Fruit fly (Drosophila melanogaster) whole organism, embryonic: Measurements from ENCODE around the gene CG14227.
A peak's percentile ranks its signal among the peaks of the same experiment; 100 is the strongest.

Experiments
- Adf1 ChIP-seq: fragments of 200-800 bp; sonication (Bioruptor generic); IDR thresholded peaks from 2 replicates; pipeline ENCODE4 v1.3.6; 2022; ENCODE audit warnings: missing biosample characterization, missing genetic modification characterization
- BEAF-32 ChIP-seq: fragments of 200-800 bp; sonication (Bioruptor generic); optimal IDR thresholded peaks from 3 replicates; lab custom pipeline; 2017; ENCODE audit warnings: missing biosample characterization, missing genetic modification characterization, mild to moderate bottlenecking, moderate library complexity, missing genetic modification reagents
- CG10274 ChIP-seq: fragments of 200-800 bp; sonication (Bioruptor generic); optimal IDR thresholded peaks from 3 replicates; lab custom pipeline; 2017; ENCODE audit warnings: missing biosample characterization, mild to moderate bottlenecking, missing genetic modification characterization
- CG11085 ChIP-seq: fragments of 200-800 bp; sonication (Bioruptor generic); IDR thresholded peaks from 2 replicates; pipeline ENCODE4 v1.3.6; 2022; ENCODE audit warnings: missing biosample characterization, missing genetic modification characterization
- CG12769 ChIP-seq: fragments of 200-800 bp; sonication (Bioruptor generic); optimal IDR thresholded peaks from 2 replicates; lab custom pipeline; 2019; ENCODE audit warnings: missing biosample characterization, mild to moderate bottlenecking, missing genetic modification characterization, moderate library complexity
- CG13287 ChIP-seq: fragments of 200-800 bp; sonication (Bioruptor generic); IDR thresholded peaks from 2 replicates; pipeline ENCODE4 v1.3.6; 2022; ENCODE audit warnings: missing biosample characterization, missing genetic modification characterization; ENCODE audit not compliant: partially characterized antibody
- CG13894 ChIP-seq: fragments of 200-800 bp; sonication (Bioruptor generic); optimal IDR thresholded peaks from 3 replicates; lab custom pipeline; 2018; ENCODE audit warnings: missing biosample characterization, mild to moderate bottlenecking, missing genetic modification characterization, moderate library complexity
- CG18599 ChIP-seq: fragments of 200-800 bp; sonication (Bioruptor generic); optimal IDR thresholded peaks from 3 replicates; lab custom pipeline; 2017; ENCODE audit warnings: missing biosample characterization, missing genetic modification characterization, mild to moderate bottlenecking, moderate library complexity, missing genetic modification reagents
- CG2199 ChIP-seq: fragments of 200-800 bp; sonication (Bioruptor generic); IDR thresholded peaks from 3 replicates; pipeline ENCODE4 v1.3.6; 2022; ENCODE audit warnings: missing biosample characterization, missing genetic modification characterization
- CG30403 ChIP-seq: fragments of 200-800 bp; sonication (Bioruptor generic); optimal IDR thresholded peaks from 3 replicates; lab custom pipeline; 2016; ENCODE audit warnings: missing biosample characterization, missing genetic modification characterization
- CG31224 ChIP-seq: fragments of 200-800 bp; sonication (Bioruptor generic); IDR thresholded peaks from 2 replicates; pipeline ENCODE4 v1.3.6; 2022; ENCODE audit warnings: missing biosample characterization, missing genetic modification characterization
- CG3163 ChIP-seq: fragments of 200-800 bp; sonication (Bioruptor generic); optimal IDR thresholded peaks from 3 replicates; lab custom pipeline; 2016; ENCODE audit warnings: missing biosample characterization, missing genetic modification characterization
- CG32532 ChIP-seq: fragments of 200-800 bp; sonication (Bioruptor generic); IDR thresholded peaks from 2 replicates; pipeline ENCODE4 v1.3.6; 2022; ENCODE audit warnings: missing biosample characterization, missing genetic modification characterization
- CG3281 ChIP-seq: fragments of 200-800 bp; sonication (Bioruptor generic); optimal IDR thresholded peaks from 3 replicates; lab custom pipeline; 2017; ENCODE audit warnings: missing biosample characterization, mild to moderate bottlenecking, missing genetic modification characterization
- CG43689 ChIP-seq: fragments of 200-800 bp; sonication (Bioruptor generic); IDR thresholded peaks from 2 replicates; pipeline ENCODE4 v1.3.6; 2022; ENCODE audit warnings: missing biosample characterization, missing genetic modification characterization
- CG4404 ChIP-seq: fragments of 200-800 bp; sonication (Bioruptor generic); IDR thresholded peaks from 2 replicates; pipeline ENCODE4 v1.3.6; 2022; ENCODE audit warnings: missing biosample characterization, missing genetic modification characterization
- CG4617 ChIP-seq: fragments of 200-800 bp; sonication (Bioruptor generic); optimal IDR thresholded peaks from 3 replicates; lab custom pipeline; 2016; ENCODE audit warnings: missing biosample characterization, missing genetic modification characterization, borderline replicate concordance
- CG6791 ChIP-seq: fragments of 200-800 bp; sonication (Bioruptor generic); IDR thresholded peaks from 3 replicates; pipeline ENCODE4 v1.3.6; 2022; ENCODE audit warnings: missing biosample characterization, missing genetic modification characterization; ENCODE audit not compliant: partially characterized antibody
- CG7839 ChIP-seq: fragments of 200-800 bp; sonication (Bioruptor generic); optimal IDR thresholded peaks from 3 replicates; lab custom pipeline; 2018; ENCODE audit warnings: missing biosample characterization, mild to moderate bottlenecking, missing genetic modification characterization, moderate library complexity
- CG8281 ChIP-seq: fragments of 200-800 bp; sonication (Bioruptor generic); optimal IDR thresholded peaks from 2 replicates; lab custom pipeline; 2018; ENCODE audit warnings: missing biosample characterization, mild to moderate bottlenecking, missing genetic modification characterization, moderate library complexity
- CG9609 ChIP-seq: fragments of 200-800 bp; sonication (Bioruptor generic); optimal IDR thresholded peaks from 3 replicates; lab custom pipeline; 2016; ENCODE audit warnings: missing biosample characterization, missing genetic modification characterization
- Dbx ChIP-seq: fragments of 200-800 bp; sonication (Bioruptor generic); IDR thresholded peaks from 3 replicates; pipeline ENCODE4 v1.3.6; 2022; ENCODE audit warnings: missing biosample characterization, missing genetic modification characterization
- Dip3 ChIP-seq: fragments of 200-800 bp; sonication (Bioruptor generic); optimal IDR thresholded peaks from 3 replicates; lab custom pipeline; 2016; ENCODE audit warnings: missing biosample characterization, missing genetic modification characterization
- Fer3 ChIP-seq: fragments of 200-800 bp; sonication (Bioruptor generic); optimal IDR thresholded peaks from 2 replicates; lab custom pipeline; 2018; ENCODE audit warnings: missing biosample characterization, mild to moderate bottlenecking, missing genetic modification characterization, moderate library complexity
- Gsc ChIP-seq: fragments of 200-800 bp; sonication (Bioruptor generic); IDR thresholded peaks from 2 replicates; pipeline ENCODE4 v1.3.6; 2022; ENCODE audit warnings: missing biosample characterization, missing genetic modification characterization
- HHEX ChIP-seq: fragments of 200-800 bp; sonication (Bioruptor generic); optimal IDR thresholded peaks from 3 replicates; lab custom pipeline; 2017; ENCODE audit warnings: missing biosample characterization, mild to moderate bottlenecking, missing genetic modification characterization, missing genetic modification reagents
- Lhr ChIP-seq: fragments of 200-800 bp; sonication (Bioruptor generic); optimal IDR thresholded peaks from 3 replicates; lab custom pipeline; 2017; ENCODE audit warnings: mild to moderate bottlenecking, missing biosample characterization, missing genetic modification reagents, missing genetic modification characterization
- Lim3 ChIP-seq: fragments of 200-800 bp; sonication (Bioruptor generic); IDR thresholded peaks from 2 replicates; pipeline ENCODE4 v1.3.6; 2022; ENCODE audit warnings: missing biosample characterization, missing genetic modification characterization
- Neu2 ChIP-seq: fragments of 200-800 bp; sonication (Bioruptor generic); optimal IDR thresholded peaks from 3 replicates; lab custom pipeline; 2016; ENCODE audit warnings: missing biosample characterization, missing genetic modification characterization, borderline replicate concordance
- Nf-YB ChIP-seq: fragments of 200-800 bp; sonication (Bioruptor generic); optimal IDR thresholded peaks from 3 replicates; lab custom pipeline; 2019; ENCODE audit warnings: missing biosample characterization, mild to moderate bottlenecking, missing genetic modification characterization, moderate library complexity
- Nf-YC ChIP-seq: fragments of 200-800 bp; optimal IDR thresholded peaks from 3 replicates; lab custom pipeline; 2019; ENCODE audit warnings: missing biosample characterization, mild to moderate bottlenecking, missing genetic modification characterization, moderate library complexity
- Oli ChIP-seq: fragments of 200-800 bp; sonication (Bioruptor generic); optimal IDR thresholded peaks from 2 replicates; lab custom pipeline; 2018; ENCODE audit warnings: missing biosample characterization, mild to moderate bottlenecking, missing genetic modification characterization, moderate library complexity
- Stat92E ChIP-seq, 3 experiments: fragments of >200 bp in 2 of 3; fragments of 200-800 bp in 1 of 3; sonication (Bioruptor generic) in 1 of 3; optimal IDR thresholded peaks; 2 replicates each; lab custom pipeline; 2017 to 2019; ENCODE audit warnings: missing biosample characterization in 3 of 3, missing genetic modification characterization in 3 of 3, mild to moderate bottlenecking in 1 of 3, moderate library complexity in 1 of 3
- aop ChIP-seq: fragments of 200-800 bp; sonication (Bioruptor generic); IDR thresholded peaks from 2 replicates; pipeline ENCODE4 v1.3.6; 2022; ENCODE audit warnings: missing biosample characterization, missing genetic modification characterization
- bbx ChIP-seq: fragments of 200-800 bp; sonication (Bioruptor generic); IDR thresholded peaks from 2 replicates; pipeline ENCODE4 v1.3.6; 2022; ENCODE audit warnings: missing biosample characterization, missing genetic modification characterization; ENCODE audit not compliant: partially characterized antibody
- danr ChIP-seq: fragments of 200-800 bp; sonication (Bioruptor generic); IDR thresholded peaks from 2 replicates; pipeline ENCODE4 v1.3.6; 2022; ENCODE audit warnings: missing biosample characterization, missing genetic modification characterization
- dysf ChIP-seq: fragments of 200-800 bp; sonication (Bioruptor generic); IDR thresholded peaks from 3 replicates; pipeline ENCODE4 v1.3.6; 2022; ENCODE audit warnings: missing biosample characterization, missing genetic modification characterization
- hkb ChIP-seq, 2 experiments: fragments of 200-800 bp in 1 of 2; fragments of >200 bp in 1 of 2; sonication (Bioruptor generic) in 1 of 2; IDR thresholded peaks in 1 of 2; optimal IDR thresholded peaks in 1 of 2; 2 replicates each; pipeline versions ENCODE4 v1.3.6 to Lab custom; 2017 to 2022; ENCODE audit warnings: missing biosample characterization in 1 of 2, missing genetic modification characterization in 1 of 2
- kni ChIP-seq: fragments of 200-800 bp; sonication (Bioruptor generic); optimal IDR thresholded peaks from 3 replicates; lab custom pipeline; 2017; ENCODE audit warnings: mild to moderate bottlenecking, missing biosample characterization, missing genetic modification reagents, missing genetic modification characterization
- lbe ChIP-seq: fragments of 200-800 bp; sonication (Bioruptor generic); optimal IDR thresholded peaks from 2 replicates; lab custom pipeline; 2016; ENCODE audit warnings: missing biosample characterization, mild to moderate bottlenecking, missing genetic modification characterization
- odd ChIP-seq: fragments of 200-800 bp; sonication (Bioruptor generic); optimal IDR thresholded peaks from 2 replicates; lab custom pipeline; 2017; ENCODE audit warnings: missing biosample characterization, mild to moderate bottlenecking, missing genetic modification characterization
- pfk ChIP-seq: fragments of 200-800 bp; sonication (Bioruptor generic); optimal IDR thresholded peaks from 2 replicates; lab custom pipeline; 2018; ENCODE audit warnings: missing biosample characterization, mild to moderate bottlenecking, missing genetic modification characterization, moderate library complexity
- tll ChIP-seq, 2 experiments: fragments of 200-800 bp in 1 of 2; fragments of >200 bp in 1 of 2; sonication (Bioruptor generic) in 1 of 2; optimal IDR thresholded peaks; 2 replicates each; lab custom pipeline; 2017 to 2019; ENCODE audit warnings: missing biosample characterization in 2 of 2, missing genetic modification characterization in 2 of 2, mild to moderate bottlenecking in 1 of 2, moderate library complexity in 1 of 2
- ttk ChIP-seq: fragments of 200-800 bp; sonication (Bioruptor generic); IDR thresholded peaks from 2 replicates; pipeline ENCODE4 v2.1.2; 2022; ENCODE audit warnings: missing biosample characterization, missing genetic modification characterization
- vvl ChIP-seq: fragments of 200-800 bp; sonication (Bioruptor generic); IDR thresholded peaks from 2 replicates; pipeline ENCODE4 v1.3.6; 2022; ENCODE audit warnings: missing biosample characterization, missing genetic modification characterization
- wek ChIP-seq: fragments of 200-800 bp; sonication (Bioruptor generic); optimal IDR thresholded peaks from 3 replicates; lab custom pipeline; 2018; ENCODE audit warnings: missing biosample characterization, mild to moderate bottlenecking, missing genetic modification characterization, moderate library complexity
- zfh2 ChIP-seq: fragments of 200-800 bp; sonication (Bioruptor generic); optimal IDR thresholded peaks from 2 replicates; lab custom pipeline; 2016; ENCODE audit warnings: missing biosample characterization, missing genetic modification characterization

CG14227 gene

DNA sequence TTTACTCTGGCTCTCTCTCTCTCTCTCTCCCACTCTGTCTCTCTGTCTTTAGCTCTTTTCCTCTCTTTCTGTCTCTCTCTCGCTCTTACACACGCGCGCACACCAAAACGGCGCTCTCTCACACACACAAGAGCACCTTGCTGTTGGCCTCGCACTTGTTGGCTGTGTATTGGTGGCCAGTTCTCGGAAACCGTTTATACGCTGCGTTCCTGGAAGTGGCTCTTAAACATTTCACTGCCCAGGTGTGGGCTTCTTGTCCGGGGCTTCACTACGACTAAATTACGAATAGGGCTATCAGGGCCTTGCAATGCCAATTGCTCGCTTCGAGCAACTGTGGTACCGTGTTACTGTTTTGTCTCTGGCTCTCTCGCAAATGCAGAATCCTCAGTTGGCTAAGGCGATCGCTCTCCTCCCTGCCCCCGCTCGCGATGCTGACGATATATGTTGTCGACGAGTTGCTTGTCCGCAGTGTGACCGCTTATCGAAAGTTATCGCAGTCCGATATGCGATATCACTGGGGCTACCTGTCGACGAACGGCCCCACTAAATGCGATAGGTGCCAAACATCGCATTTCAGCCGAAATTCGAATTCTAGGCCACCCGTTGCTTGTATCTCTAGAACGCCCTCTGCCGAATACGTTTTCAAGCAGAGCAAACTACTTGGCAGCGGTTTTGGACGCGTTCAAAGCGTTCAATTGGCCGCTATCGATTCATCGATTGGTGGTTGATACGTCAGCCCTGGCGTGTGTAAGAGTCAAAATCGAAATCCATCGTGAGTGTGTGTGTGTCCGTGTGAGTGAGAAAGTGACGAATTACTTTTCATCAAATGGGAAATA lies 5.5 kb downstream of the CG14227 start, which contains the start of the genes dome and Ubqn (continued):
- TF ChIP-seq vvl (GFP tag; lab: Robert Waterston, UW): no peak; the same call in 1 of the 2 replicates
- TF ChIP-seq CG12769 (tag; lab: Kevin White, UChicago): peak; percentile 37
- no peak for TF ChIP-seq CG11085
- peak; percentile 36 for TF ChIP-seq Dip3
- TF ChIP-seq hkb (optimal IDR thresholded peaks at IDR 0.05; lab: Kevin White, UChicago): peak; percentile 63
- 0 out of 2 replicates have a peak, but pooled peaks have one; percentile 22 for TF ChIP-seq hkb (GFP tag; IDR thresholded peaks at IDR 0.05; lab: Robert Waterston, UW)
- TF ChIP-seq CG6791 (GFP tag; lab: Robert Waterston, UW): peak; percentile 85
- peak; percentile 20 for TF ChIP-seq lbe
- peak; percentile 82 for TF ChIP-seq bbx (GFP tag; lab: Robert Waterston, UW)
- TF ChIP-seq Dbx (GFP tag; lab: Robert Waterston, UW): peak; percentile 32; the same call in 1 of the 3 replicates
- TF ChIP-seq Neu2 (GFP tag; lab: Kevin White, UChicago): peak; percentile 82
- TF ChIP-seq CG3163 (GFP tag; lab: Kevin White, UChicago): peak; percentile 60
- TF ChIP-seq Adf1 (GFP tag; lab: Robert Waterston, UW): peak; percentile 28; the same call in 1 of the 2 replicates
- TF ChIP-seq CG7839: no peak
- no peak for TF ChIP-seq CG3281 (GFP tag; lab: Kevin White, UChicago)
- no peak for TF ChIP-seq HHEX (GFP tag; lab: Kevin White, UChicago)
- TF ChIP-seq Fer3: no peak
- TF ChIP-seq Nf-YC (tag; lab: Kevin White, UChicago): peak; percentile 53
- TF ChIP-seq Stat92E (GFP tag; optimal IDR thresholded peaks at IDR 0.05; lab: Kevin White, UChicago): peak in 2 of 3 experiments; percentile 41 to 100
- TF ChIP-seq pfk: no peak
- peak; percentile 27 for TF ChIP-seq zfh2 (GFP tag; lab: Kevin White, UChicago)
- TF ChIP-seq CG31224 (GFP tag; lab: Robert Waterston, UW): no peak
- no peak for TF ChIP-seq CG43689 (GFP tag; lab: Robert Waterston, UW)
- TF ChIP-seq CG4404 (GFP tag; lab: Robert Waterston, UW): no peak
- peak; percentile 35 for TF ChIP-seq CG18599 (GFP tag; lab: Kevin White, UChicago)
- TF ChIP-seq Oli (tag; lab: Kevin White, UChicago): no peak
- peak; percentile 93 to 94 for TF ChIP-seq tll (GFP tag; optimal IDR thresholded peaks at IDR 0.05; lab: Kevin White, UChicago)
- TF ChIP-seq Lim3 (GFP tag; lab: Robert Waterston, UW): no peak
- TF ChIP-seq CG9609 (GFP tag; lab: Kevin White, UChicago): peak; percentile 28
- TF ChIP-seq CG13287 (GFP tag; lab: Robert Waterston, UW): peak; percentile 90
- peak; percentile 33 for TF ChIP-seq CG13894
- TF ChIP-seq BEAF-32 (GFP tag; lab: Kevin White, UChicago): peak; percentile 98
- TF ChIP-seq Lhr (GFP tag; lab: Kevin White, UChicago): peak; percentile 39
- TF ChIP-seq CG4617 (GFP tag; lab: Kevin White, UChicago): peak; percentile 51
- no peak for TF ChIP-seq ttk (GFP tag; lab: Robert Waterston, UW)
- TF ChIP-seq CG32532: peak; percentile 60; the same call in 1 of the 2 replicates
- TF ChIP-seq CG2199 (GFP tag; lab: Robert Waterston, UW): no peak
- TF ChIP-seq CG8281 (tag; lab: Kevin White, UChicago): no peak
- TF ChIP-seq Gsc: no peak
- 0 out of 2 replicates have a peak, but pooled peaks have one; percentile 7 for TF ChIP-seq danr (GFP tag; lab: Robert Waterston, UW)
- no peak for TF ChIP-seq dysf (GFP tag; lab: Robert Waterston, UW)
- TF ChIP-seq odd (GFP tag; lab: Kevin White, UChicago): peak; percentile 11
- peak; percentile 17 for TF ChIP-seq CG30403
- no peak for TF ChIP-seq aop (GFP tag; lab: Robert Waterston, UW)
- peak; percentile 2 for TF ChIP-seq wek
- TF ChIP-seq CG10274: no peak
- peak; percentile 4 for TF ChIP-seq Nf-YB (GFP tag; lab: Kevin White, UChicago)
- peak; percentile 34 for TF ChIP-seq kni (GFP tag; lab: Kevin White, UChicago)
